Worm (Caenorhabditis elegans): ENCODE data around the gene mcp-1.

ce11 chrV:5973713-5974112 is 12.1 kb downstream of the mcp-1 start:
- no peak for TF ChIP-seq sox-4 (tag; optimal IDR thresholded peaks at IDR 0.05)
- no peak for TF ChIP-seq elt-2 (tag; optimal IDR thresholded peaks at IDR 0.05)
- no peak for TF ChIP-seq unc-55 (GFP tag; optimal IDR thresholded peaks at IDR 0.05)

All from whole organism, late embryonic.